Fruit fly (Drosophila melanogaster) Kc167 (cell line): ENCODE measurements around the gene ple.

Experiments
- Myc ChIP-seq: fragments of >200 bp; optimal IDR thresholded peaks from 2 replicates; lab custom pipeline; 2017; ENCODE audit warnings: missing external identifiers
- Sin3A ChIP-seq: fragments of >200 bp; optimal IDR thresholded peaks from 2 replicates; lab custom pipeline; 2018; ENCODE audit warnings: missing external identifiers
- h ChIP-seq: fragments of >200 bp; optimal IDR thresholded peaks from 3 replicates; lab custom pipeline; 2018; ENCODE audit warnings: missing external identifiers
- insv ChIP-seq: fragments of >200 bp; optimal IDR thresholded peaks from 3 replicates; lab custom pipeline; 2018; ENCODE audit warnings: missing external identifiers
- psq ChIP-seq: fragments of >200 bp; optimal IDR thresholded peaks from 2 replicates; lab custom pipeline; 2017; ENCODE audit warnings: missing external identifiers
- ttk ChIP-seq: sonication (Bioruptor generic); optimal IDR thresholded peaks from 2 replicates; lab custom pipeline; 2017; ENCODE audit warnings: missing external identifiers

ple gene

dm6 chr3L:6719392-6719889, at the start of gene ple:
Gene ple, minus strand, starts transcription at chr3L:6719525.
- no peak for TF ChIP-seq Myc
- no peak for TF ChIP-seq insv (lab: Kevin White, UChicago)
- TF ChIP-seq Sin3A: no peak
- no peak for TF ChIP-seq ttk (lab: Kevin White, UChicago)
- TF ChIP-seq psq (lab: Kevin White, UChicago): no peak
- no peak for TF ChIP-seq h (lab: Kevin White, UChicago)

dm6 chr3L:6767153-6767552, 47.8 kb upstream of the ple start:
- TF ChIP-seq psq (lab: Kevin White, UChicago): no peak
- TF ChIP-seq Sin3A: no peak
- no peak for TF ChIP-seq Myc

- TF ChIP-seq ttk (lab: Kevin White, UChicago): no peak
- TF ChIP-seq Sin3A: no peak
- TF ChIP-seq insv (lab: Kevin White, UChicago): no peak
- TF ChIP-seq Myc: no peak
- no peak for TF ChIP-seq h (lab: Kevin White, UChicago)
- no peak for TF ChIP-seq psq (lab: Kevin White, UChicago)
Measured at dm6 chr3L:6764535-6765187, 45.3 kb upstream of the ple start.

dm6 chr3L:6763836-6764235, 44.5 kb upstream of the ple start:
- TF ChIP-seq Myc (no peak), insv (lab: Kevin White, UChicago) (no peak), ttk (lab: Kevin White, UChicago) (no peak), psq (lab: Kevin White, UChicago) (no peak), h (lab: Kevin White, UChicago) (no peak), Sin3A (no peak)

dm6 chr3L:6763146-6763545, 43.8 kb upstream of the ple start, which contains the start of gene Rsph3:
Gene Rsph3, minus strand, starts transcription at chr3L:6763246.
- no peak for TF ChIP-seq insv (lab: Kevin White, UChicago)
- no peak for TF ChIP-seq Myc

dm6 chr3L:6756197-6756736, 36.9 kb upstream of the ple start, which contains the start of gene Ist1:
Gene Ist1, minus strand, starts transcription at chr3L:6756497.
- TF ChIP-seq insv (lab: Kevin White, UChicago) (no peak), h (lab: Kevin White, UChicago) (no peak), Sin3A (no peak), psq (lab: Kevin White, UChicago) (no peak), Myc (no peak), ttk (lab: Kevin White, UChicago) (no peak)

- TF ChIP-seq insv (lab: Kevin White, UChicago): no peak
- no peak for TF ChIP-seq Sin3A
- no peak for TF ChIP-seq psq (lab: Kevin White, UChicago)
- TF ChIP-seq ttk (lab: Kevin White, UChicago): no peak
- no peak for TF ChIP-seq Myc
- no peak for TF ChIP-seq h (lab: Kevin White, UChicago)
Measured at dm6 chr3L:6752278-6753096, 33.2 kb upstream of the ple start, which contains the start of the genes velo and Sbds. Gene velo, minus strand, starts transcription at chr3L:6752752. Gene Sbds, plus strand, starts transcription at chr3L:6752913.

dm6 chr3L:6750835-6751234, 31.5 kb upstream of the ple start:
- TF ChIP-seq Myc: no peak
- TF ChIP-seq insv (lab: Kevin White, UChicago): no peak
- no peak for TF ChIP-seq h (lab: Kevin White, UChicago)
- TF ChIP-seq psq (lab: Kevin White, UChicago): no peak
- TF ChIP-seq Sin3A: no peak
- no peak for TF ChIP-seq ttk (lab: Kevin White, UChicago)

- TF ChIP-seq Myc: no peak
- no peak for TF ChIP-seq psq (lab: Kevin White, UChicago)
- no peak for TF ChIP-seq Sin3A
- no peak for TF ChIP-seq ttk (lab: Kevin White, UChicago)
- no peak for TF ChIP-seq insv (lab: Kevin White, UChicago)
- no peak for TF ChIP-seq h (lab: Kevin White, UChicago)
Measured at dm6 chr3L:6747127-6747526, 27.8 kb upstream of the ple start.

dm6 chr3L:6743346-6744165, 24.2 kb upstream of the ple start:
- TF ChIP-seq psq (lab: Kevin White, UChicago) (peak; percentile 24), h (lab: Kevin White, UChicago) (no peak), Sin3A (no peak)

- TF ChIP-seq ttk (lab: Kevin White, UChicago) (no peak), h (lab: Kevin White, UChicago) (no peak), psq (lab: Kevin White, UChicago) (no peak), Myc (no peak), Sin3A (no peak)
Measured at dm6 chr3L:6742974-6743345, 23.6 kb upstream of the ple start, which contains the start of gene dikar. Gene dikar, minus strand, starts transcription at chr3L:6743164.
